Worm (Caenorhabditis elegans) whole organism, young adult: ENCODE results near the gene Y73B6BL.37.

ENCODE experiments used
- D2030.7 ChIP-seq: fragments of 200-800 bp; sonication (Bioruptor generic); IDR thresholded peaks from 2 replicates; pipeline ENCODE4 v1.3.6; 2022; ENCODE audit warnings: missing genetic modification reagents, missing genetic modification characterization, missing compliant biosample characterization
- F33H1.4 ChIP-seq: fragments of 200-800 bp; sonication (Bioruptor generic); IDR thresholded peaks from 2 replicates; pipeline ENCODE4 v1.3.6; 2022; ENCODE audit warnings: missing genetic modification reagents, missing genetic modification characterization, missing compliant biosample characterization
- K11D2.4 ChIP-seq: fragments of 200-800 bp; sonication (Bioruptor generic); IDR thresholded peaks from 2 replicates; pipeline ENCODE4 v1.3.6; 2022; ENCODE audit warnings: missing genetic modification reagents, missing genetic modification characterization, missing compliant biosample characterization
- K12H6.12 ChIP-seq: fragments of 200-800 bp; sonication (Bioruptor generic); optimal IDR thresholded peaks from 2 replicates; lab custom pipeline; 2018; ENCODE audit warnings: mild to moderate bottlenecking, missing genetic modification characterization, missing compliant biosample characterization
- akir-1 ChIP-seq: fragments of 200-800 bp; sonication (Bioruptor generic); optimal IDR thresholded peaks from 2 replicates; lab custom pipeline; 2018; ENCODE audit warnings: mild to moderate bottlenecking, missing genetic modification characterization, moderate library complexity, missing compliant biosample characterization
- ama-1 ChIP-seq, 3 experiments: fragments of 150-350 bp in 1 of 3; sonication (generic microtip) in 2 of 3; optimal IDR thresholded peaks; 2 replicates each; lab custom pipeline; 2014 to 2018; ENCODE audit warnings: missing biosample characterization in 2 of 3, missing genetic modification characterization in 2 of 3, missing genetic modification reagents in 2 of 3
- athp-1 ChIP-seq: sonication (generic microtip); optimal IDR thresholded peaks from 2 replicates; lab custom pipeline; 2017; ENCODE audit warnings: mild to moderate bottlenecking, missing genetic modification characterization, missing compliant biosample characterization
- ceh-100 ChIP-seq: fragments of 200-800 bp; sonication (Bioruptor generic); IDR thresholded peaks from 2 replicates; pipeline ENCODE4 v1.3.6; 2022; ENCODE audit warnings: missing genetic modification reagents, missing genetic modification characterization, missing compliant biosample characterization
- ceh-58 ChIP-seq: fragments of 200-800 bp; sonication (Bioruptor generic); IDR thresholded peaks from 2 replicates; pipeline ENCODE4 v1.3.6; 2022; ENCODE audit warnings: missing genetic modification characterization, missing compliant biosample characterization
- ceh-91 ChIP-seq: fragments of 200-800 bp; sonication (Bioruptor generic); IDR thresholded peaks from 2 replicates; pipeline ENCODE4 v1.3.6; 2022; ENCODE audit warnings: missing genetic modification reagents, missing genetic modification characterization, missing compliant biosample characterization
- die-1 ChIP-seq: sonication (generic microtip); optimal IDR thresholded peaks from 2 replicates; lab custom pipeline; 2016; ENCODE audit warnings: missing genotype, mild to moderate bottlenecking, missing genetic modification characterization, missing compliant biosample characterization
- dox-1 ChIP-seq: fragments of 200-800 bp; sonication (Bioruptor generic); IDR thresholded peaks from 2 replicates; pipeline ENCODE4 v1.3.6; 2022; ENCODE audit warnings: missing genetic modification reagents, missing genetic modification characterization, missing compliant biosample characterization
- dpff-1 ChIP-seq: sonication (generic microtip); optimal IDR thresholded peaks from 2 replicates; lab custom pipeline; 2017; ENCODE audit warnings: mild to moderate bottlenecking, missing genetic modification characterization, missing compliant biosample characterization
- efl-1 ChIP-seq: fragments of 150-350 bp; optimal IDR thresholded peaks from 2 replicates; lab custom pipeline; 2014; ENCODE audit warnings: missing biosample characterization, missing genetic modification reagents, missing genetic modification characterization
- egl-18 ChIP-seq: fragments of 200-800 bp; sonication (Bioruptor generic); IDR thresholded peaks from 2 replicates; pipeline ENCODE4 v1.3.6; 2022; ENCODE audit warnings: missing genetic modification reagents, missing genetic modification characterization, missing compliant biosample characterization
- ekl-4 ChIP-seq: fragments of 200-800 bp; sonication (Bioruptor generic); IDR thresholded peaks from 2 replicates; pipeline ENCODE4 v1.3.6; 2022; ENCODE audit warnings: missing genetic modification reagents, missing genetic modification characterization, missing compliant biosample characterization
- fkh-3 ChIP-seq: sonication (generic microtip); optimal IDR thresholded peaks from 2 replicates; lab custom pipeline; 2016; ENCODE audit warnings: mild to moderate bottlenecking, missing genetic modification characterization, missing compliant biosample characterization
- hmg-20 ChIP-seq: fragments of 200-800 bp; sonication (Bioruptor generic); IDR thresholded peaks from 2 replicates; pipeline ENCODE4 v1.3.6; 2022; ENCODE audit warnings: missing genetic modification reagents, missing genetic modification characterization, missing compliant biosample characterization
- hrde-1 ChIP-seq: sonication (generic microtip); optimal IDR thresholded peaks from 2 replicates; lab custom pipeline; 2016; ENCODE audit warnings: missing genetic modification characterization, mild to moderate bottlenecking, missing compliant biosample characterization, moderate library complexity, missing genotype, missing genetic modification reagents, borderline replicate concordance
- hsf-1 ChIP-seq: fragments of 200-800 bp; sonication (Bioruptor generic); IDR thresholded peaks from 2 replicates; pipeline ENCODE4 v1.3.6; 2022; ENCODE audit warnings: missing genetic modification reagents, missing genetic modification characterization, missing compliant biosample characterization
- lin-26 ChIP-seq: fragments of 200-800 bp; sonication (Bioruptor generic); IDR thresholded peaks from 2 replicates; pipeline ENCODE4 v1.3.6; 2022; ENCODE audit warnings: missing genetic modification reagents, missing genetic modification characterization, missing compliant biosample characterization
- lin-40 ChIP-seq: sonication (generic microtip); optimal IDR thresholded peaks from 2 replicates; lab custom pipeline; 2016; ENCODE audit warnings: missing genetic modification characterization, mild to moderate bottlenecking, missing compliant biosample characterization, missing genotype, missing genetic modification reagents
- lin-54 ChIP-seq: fragments of 200-800 bp; sonication (Bioruptor generic); optimal IDR thresholded peaks from 2 replicates; lab custom pipeline; 2018; ENCODE audit warnings: mild to moderate bottlenecking, missing genetic modification characterization, missing compliant biosample characterization
- lsy-27 ChIP-seq: sonication (generic microtip); optimal IDR thresholded peaks from 2 replicates; lab custom pipeline; 2017; ENCODE audit warnings: missing genetic modification characterization, mild to moderate bottlenecking, missing compliant biosample characterization, antibody characterized with exemption, missing genotype, borderline replicate concordance; ENCODE audit not compliant: insufficient read depth
- madf-3 ChIP-seq: fragments of 200-800 bp; sonication (Bioruptor generic); IDR thresholded peaks from 2 replicates; pipeline ENCODE4 v1.3.6; 2022; ENCODE audit warnings: missing genetic modification reagents, missing genetic modification characterization, missing compliant biosample characterization
- mcd-1 ChIP-seq: fragments of 200-800 bp; sonication (Bioruptor generic); IDR thresholded peaks from 2 replicates; pipeline ENCODE4 v1.3.6; 2022; ENCODE audit warnings: missing genetic modification reagents, missing genetic modification characterization, missing compliant biosample characterization
- mel-28 ChIP-seq: sonication (generic microtip); optimal IDR thresholded peaks from 2 replicates; lab custom pipeline; 2016; ENCODE audit warnings: borderline replicate concordance, mild to moderate bottlenecking, missing genetic modification characterization, missing compliant biosample characterization
- nfya-2 ChIP-seq: fragments of 200-800 bp; sonication (Bioruptor generic); IDR thresholded peaks from 2 replicates; pipeline ENCODE4 v1.3.6; 2022; ENCODE audit warnings: missing genetic modification reagents, missing genetic modification characterization, missing compliant biosample characterization
- nfyb-1 ChIP-seq: fragments of 200-800 bp; sonication (Bioruptor generic); IDR thresholded peaks from 2 replicates; pipeline ENCODE4 v1.3.6; 2022; ENCODE audit warnings: missing genetic modification reagents, missing genetic modification characterization, missing compliant biosample characterization
- nhr-80 ChIP-seq: sonication (generic microtip); optimal IDR thresholded peaks from 2 replicates; lab custom pipeline; 2016; ENCODE audit warnings: missing genetic modification characterization, missing compliant biosample characterization
- pbrm-1 ChIP-seq: fragments of 200-800 bp; sonication (Bioruptor generic); IDR thresholded peaks from 2 replicates; pipeline ENCODE4 v1.3.6; 2022; ENCODE audit warnings: missing genetic modification reagents, missing genetic modification characterization, missing compliant biosample characterization
- rec-8 ChIP-seq, 2 experiments: sonication (generic microtip); optimal IDR thresholded peaks; 2 replicates each; lab custom pipeline; 2016; ENCODE audit warnings: mild to moderate bottlenecking in 2 of 2, missing genetic modification characterization in 2 of 2, missing genetic modification reagents in 2 of 2, missing genotype in 2 of 2, missing biosample characterization in 1 of 2, missing compliant biosample characterization in 1 of 2, moderate library complexity in 1 of 2
- sea-2 ChIP-seq: fragments of 200-800 bp; sonication (Bioruptor generic); IDR thresholded peaks from 2 replicates; pipeline ENCODE4 v1.3.6; 2022; ENCODE audit warnings: missing genetic modification characterization, missing compliant biosample characterization
- snpc-1.3 ChIP-seq: sonication (generic microtip); optimal IDR thresholded peaks from 2 replicates; lab custom pipeline; 2017; ENCODE audit warnings: missing genetic modification characterization, mild to moderate bottlenecking, missing compliant biosample characterization, antibody characterized with exemption, moderate library complexity, missing genotype, missing genetic modification reagents; ENCODE audit not compliant: insufficient read depth
- snpc-3.4 ChIP-seq: sonication (generic microtip); optimal IDR thresholded peaks from 2 replicates; lab custom pipeline; 2017; ENCODE audit warnings: missing genetic modification characterization, mild to moderate bottlenecking, missing compliant biosample characterization, antibody characterized with exemption, moderate library complexity, missing genotype, missing genetic modification reagents
- snpc-4 ChIP-seq, 5 experiments: fragments of 150-350 bp in 1 of 5; sonication (generic microtip) in 4 of 5; optimal IDR thresholded peaks; 2 replicates each; lab custom pipeline; 2014 to 2018; ENCODE audit warnings: missing genetic modification characterization in 5 of 5, missing biosample characterization in 3 of 5, antibody characterized with exemption in 2 of 5, mild to moderate bottlenecking in 2 of 5, missing compliant biosample characterization in 2 of 5, missing genotype in 2 of 5, moderate library complexity in 2 of 5, missing genetic modification reagents in 1 of 5
- tbx-9 ChIP-seq: sonication (generic microtip); optimal IDR thresholded peaks from 2 replicates; lab custom pipeline; 2016; ENCODE audit warnings: borderline replicate concordance, missing genetic modification characterization, inconsistent platforms, missing compliant biosample characterization
- tlf-1 ChIP-seq: fragments of 200-800 bp; sonication (Bioruptor generic); optimal IDR thresholded peaks from 2 replicates; lab custom pipeline; 2018; ENCODE audit warnings: mild to moderate bottlenecking, missing genetic modification characterization, missing compliant biosample characterization
- zfh-2 ChIP-seq: fragments of 200-800 bp; sonication (Bioruptor generic); conservative IDR thresholded peaks from 2 replicates; pipeline ENCODE4 v1.3.6; 2022; ENCODE audit warnings: missing genetic modification reagents, missing genetic modification characterization, missing compliant biosample characterization
- ztf-22 ChIP-seq: fragments of 200-800 bp; sonication (Bioruptor generic); optimal IDR thresholded peaks from 2 replicates; lab custom pipeline; 2018; ENCODE audit warnings: mild to moderate bottlenecking, missing genetic modification characterization, moderate library complexity, missing compliant biosample characterization
- ztf-28 ChIP-seq: fragments of 200-800 bp; sonication (Bioruptor generic); IDR thresholded peaks from 2 replicates; pipeline ENCODE4 v1.3.6; 2022; ENCODE audit warnings: missing genetic modification reagents, missing genetic modification characterization, missing compliant biosample characterization

Gene Y73B6BL.37

ce11 chrIV:6526522-6526921 is 39.4 kb downstream of the Y73B6BL.37 start (continued):
- TF ChIP-seq mcd-1 (GFP tag; lab: Robert Waterston, UW) (no peak), tbx-9 (tag; lab: Kevin White, UChicago) (no peak), snpc-3.4 (tag; lab: Kevin White, UChicago) (peak; percentile 19), tlf-1 (GFP tag; lab: Kevin White, UChicago) (no peak), sea-2 (GFP tag; lab: Robert Waterston, UW) (no peak), athp-1 (tag; lab: Kevin White, UChicago) (peak; percentile 76), snpc-1.3 (peak; percentile 22), ceh-100 (GFP tag; lab: Robert Waterston, UW) (peak; percentile 59), hmg-20 (GFP tag; lab: Robert Waterston, UW) (0 out of 2 replicates have a peak, but pooled peaks have one; percentile 41), hrde-1 (tag; lab: Kevin White, UChicago) (peak; percentile 80), die-1 (tag; lab: Kevin White, UChicago) (peak; percentile 4), ama-1 (optimal IDR thresholded peaks at IDR 0.05; lab: Kevin White, UChicago) (no peak), ama-1 (GFP tag; optimal IDR thresholded peaks at IDR 0.05; lab: Kevin White, UChicago) (peak in 1 of 2 experiments; percentile 35), ztf-22 (GFP tag; lab: Kevin White, UChicago) (no peak), fkh-3 (tag; lab: Kevin White, UChicago) (peak; percentile 52), zfh-2 (GFP tag; lab: Robert Waterston, UW) (no peak), ekl-4 (GFP tag; lab: Robert Waterston, UW) (peak; percentile 88), nfyb-1 (GFP tag; lab: Robert Waterston, UW) (peak; percentile 59; the same call in 1 of the 2 replicates), rec-8 (tag; optimal IDR thresholded peaks at IDR 0.05; lab: Kevin White, UChicago) (peak in 1 of 2 experiments; percentile 44), madf-3 (GFP tag; lab: Robert Waterston, UW) (peak; percentile 66; the same call in 1 of the 2 replicates), nhr-80 (tag; lab: Kevin White, UChicago) (no peak)

ce11 chrIV:6528202-6528601 is 41.1 kb downstream of the Y73B6BL.37 start:
- no peak for TF ChIP-seq K11D2.4
- no peak for TF ChIP-seq ztf-28 (GFP tag; lab: Robert Waterston, UW)
- TF ChIP-seq snpc-4 (GFP tag; optimal IDR thresholded peaks at IDR 0.05; lab: Kevin White, UChicago), result no peak
- peak in 1 of 4 experiments; percentile 5 for TF ChIP-seq snpc-4 (tag; optimal IDR thresholded peaks at IDR 0.05; lab: Kevin White, UChicago)
- TF ChIP-seq nfya-2, result 0 out of 2 replicates have a peak, but pooled peaks have one; percentile 32
- TF ChIP-seq lin-40 (tag; lab: Kevin White, UChicago), result no peak
- TF ChIP-seq lin-54 (GFP tag; lab: Kevin White, UChicago), result peak; percentile 36
- no peak for TF ChIP-seq ceh-91 (GFP tag; lab: Robert Waterston, UW)

ce11 chrIV:6529832-6530231 is 42.7 kb downstream of the Y73B6BL.37 start:
- TF ChIP-seq mel-28 (tag; lab: Kevin White, UChicago) (no peak), dpff-1 (tag; lab: Kevin White, UChicago) (no peak), ama-1 (optimal IDR thresholded peaks at IDR 0.05; lab: Kevin White, UChicago) (no peak), ama-1 (GFP tag; optimal IDR thresholded peaks at IDR 0.05; lab: Kevin White, UChicago) (no peak), egl-18 (GFP tag; lab: Robert Waterston, UW) (no peak), snpc-1.3 (peak; percentile 14), sea-2 (GFP tag; lab: Robert Waterston, UW) (no peak), pbrm-1 (GFP tag; lab: Robert Waterston, UW) (no peak), K12H6.12 (tag; lab: Kevin White, UChicago) (no peak), akir-1 (GFP tag; lab: Kevin White, UChicago) (no peak), ztf-28 (GFP tag; lab: Robert Waterston, UW) (no peak), ceh-58 (GFP tag; lab: Robert Waterston, UW) (no peak), F33H1.4 (GFP tag; lab: Robert Waterston, UW) (peak; percentile 72), ztf-22 (GFP tag; lab: Kevin White, UChicago) (no peak), dox-1 (GFP tag; lab: Robert Waterston, UW) (no peak), lsy-27 (tag; lab: Kevin White, UChicago) (no peak), snpc-4 (GFP tag; optimal IDR thresholded peaks at IDR 0.05; lab: Kevin White, UChicago) (no peak), snpc-4 (tag; optimal IDR thresholded peaks at IDR 0.05; lab: Kevin White, UChicago) (peak in 3 of 4 experiments; percentile 62 to 86 (median 80)), hsf-1 (no peak), efl-1 (GFP tag; lab: Kevin White, UChicago) (peak; percentile 32), D2030.7 (GFP tag; lab: Robert Waterston, UW) (no peak), lin-26 (GFP tag; lab: Robert Waterston, UW) (no peak)
